Fruit fly (Drosophila melanogaster) whole organism, embryonic: ENCODE results near the gene CG43759.

Experiments used
- Aef1 ChIP-seq: fragments of 200-800 bp; sonication (Bioruptor generic); IDR thresholded peaks from 3 replicates; pipeline ENCODE4 v1.3.6; 2022; ENCODE audit warnings: missing biosample characterization, missing genetic modification characterization
- Atf-2 ChIP-seq: fragments of 200-800 bp; sonication (Bioruptor generic); optimal IDR thresholded peaks from 2 replicates; lab custom pipeline; 2016; ENCODE audit warnings: missing biosample characterization, missing genetic modification characterization
- Bteb2 ChIP-seq: fragments of 200-800 bp; sonication (Bioruptor generic); optimal IDR thresholded peaks from 2 replicates; lab custom pipeline; 2016; ENCODE audit warnings: missing biosample characterization, missing genetic modification characterization
- CG11560 ChIP-seq: fragments of 200-800 bp; sonication (Bioruptor generic); IDR thresholded peaks from 3 replicates; pipeline ENCODE4 v1.3.6; 2022; ENCODE audit warnings: missing biosample characterization, missing genetic modification characterization
- CG14965 ChIP-seq: fragments of 200-800 bp; sonication (Bioruptor generic); optimal IDR thresholded peaks from 2 replicates; lab custom pipeline; 2016; ENCODE audit warnings: missing biosample characterization, missing genetic modification characterization, borderline replicate concordance
- CG15073 ChIP-seq: fragments of 200-800 bp; sonication (Bioruptor generic); optimal IDR thresholded peaks from 2 replicates; lab custom pipeline; 2016; ENCODE audit warnings: missing biosample characterization, missing genetic modification characterization
- CG15601 ChIP-seq: fragments of 200-800 bp; sonication (Bioruptor generic); optimal IDR thresholded peaks from 3 replicates; lab custom pipeline; 2019; ENCODE audit warnings: missing biosample characterization, mild to moderate bottlenecking, missing genetic modification characterization, moderate library complexity
- CG17568 ChIP-seq: fragments of 200-800 bp; sonication (Bioruptor generic); optimal IDR thresholded peaks from 2 replicates; lab custom pipeline; 2018; ENCODE audit warnings: missing biosample characterization, mild to moderate bottlenecking, missing genetic modification characterization, moderate library complexity
- CG18011 ChIP-seq: fragments of 200-800 bp; sonication (Bioruptor generic); optimal IDR thresholded peaks from 2 replicates; lab custom pipeline; 2017; ENCODE audit warnings: missing biosample characterization, missing genetic modification characterization, mild to moderate bottlenecking, moderate library complexity, missing genotype
- CG2875 ChIP-seq: fragments of 200-800 bp; sonication (Bioruptor generic); optimal IDR thresholded peaks from 2 replicates; lab custom pipeline; 2017; ENCODE audit warnings: missing biosample characterization, mild to moderate bottlenecking, missing genetic modification characterization, missing genetic modification reagents
- CG31388 ChIP-seq: fragments of 200-800 bp; sonication (Bioruptor generic); optimal IDR thresholded peaks from 2 replicates; lab custom pipeline; 2016; ENCODE audit warnings: missing biosample characterization, missing genetic modification characterization
- CG3281 ChIP-seq: fragments of 200-800 bp; sonication (Bioruptor generic); optimal IDR thresholded peaks from 3 replicates; lab custom pipeline; 2017; ENCODE audit warnings: missing biosample characterization, mild to moderate bottlenecking, missing genetic modification characterization
- CG33557 ChIP-seq: fragments of 200-800 bp; sonication (Bioruptor generic); optimal IDR thresholded peaks from 2 replicates; lab custom pipeline; 2019; ENCODE audit warnings: missing biosample characterization, mild to moderate bottlenecking, missing genetic modification characterization, moderate library complexity
- CG34376 ChIP-seq: fragments of 200-800 bp; sonication (Bioruptor generic); optimal IDR thresholded peaks from 2 replicates; lab custom pipeline; 2018; ENCODE audit warnings: missing biosample characterization, mild to moderate bottlenecking, missing genetic modification characterization
- CG3847 ChIP-seq: fragments of 200-800 bp; sonication (Bioruptor generic); IDR thresholded peaks from 2 replicates; pipeline ENCODE4 v1.3.6; 2022; ENCODE audit warnings: missing biosample characterization, missing genetic modification characterization
- CG42726 ChIP-seq: fragments of 200-800 bp; sonication (Bioruptor generic); IDR thresholded peaks from 2 replicates; pipeline ENCODE4 v1.3.6; 2022; ENCODE audit warnings: missing biosample characterization, missing genetic modification characterization; ENCODE audit not compliant: partially characterized antibody
- CG6254 ChIP-seq: fragments of 200-800 bp; sonication (Bioruptor generic); optimal IDR thresholded peaks from 3 replicates; lab custom pipeline; 2017; ENCODE audit warnings: mild to moderate bottlenecking, missing biosample characterization, missing genetic modification reagents, missing genetic modification characterization
- CG7839 ChIP-seq: fragments of 200-800 bp; sonication (Bioruptor generic); optimal IDR thresholded peaks from 3 replicates; lab custom pipeline; 2018; ENCODE audit warnings: missing biosample characterization, mild to moderate bottlenecking, missing genetic modification characterization, moderate library complexity
- CG8359 ChIP-seq: fragments of 200-800 bp; sonication (Bioruptor generic); optimal IDR thresholded peaks from 2 replicates; lab custom pipeline; 2017; ENCODE audit warnings: missing biosample characterization, mild to moderate bottlenecking, missing genetic modification characterization, borderline replicate concordance
- E2f2 ChIP-seq: fragments of 200-800 bp; sonication (Bioruptor generic); IDR thresholded peaks from 2 replicates; pipeline ENCODE4 v1.3.6; 2022; ENCODE audit warnings: missing biosample characterization, missing genetic modification characterization
- Lpt ChIP-seq: fragments of >200 bp; optimal IDR thresholded peaks from 2 replicates; lab custom pipeline; 2018; ENCODE audit warnings: missing biosample characterization, missing genetic modification characterization
- MTF-1 ChIP-seq: fragments of 200-800 bp; sonication (Bioruptor generic); optimal IDR thresholded peaks from 2 replicates; lab custom pipeline; 2018; ENCODE audit warnings: missing biosample characterization, mild to moderate bottlenecking, missing genetic modification characterization, borderline replicate concordance
- Mes4 ChIP-seq: fragments of 200-800 bp; sonication (Bioruptor generic); optimal IDR thresholded peaks from 2 replicates; lab custom pipeline; 2016; ENCODE audit warnings: missing biosample characterization, missing genetic modification characterization
- Oaz ChIP-seq: fragments of 200-800 bp; sonication (Bioruptor generic); IDR thresholded peaks from 2 replicates; pipeline ENCODE4 v1.3.6; 2022; ENCODE audit warnings: missing biosample characterization, missing genetic modification characterization
- PHDP ChIP-seq: fragments of 200-800 bp; sonication (Bioruptor generic); optimal IDR thresholded peaks from 3 replicates; lab custom pipeline; 2018; ENCODE audit warnings: missing biosample characterization, mild to moderate bottlenecking, missing genetic modification characterization, moderate library complexity
- Pdp1 ChIP-seq, 2 experiments: fragments of 200-800 bp; sonication (Bioruptor generic); optimal IDR thresholded peaks; 3 replicates each; lab custom pipeline; 2016; ENCODE audit warnings: missing biosample characterization in 2 of 2, missing genetic modification characterization in 2 of 2, mild to moderate bottlenecking in 1 of 2, moderate library complexity in 1 of 2
- Rfx ChIP-seq: fragments of 200-800 bp; sonication (Bioruptor generic); IDR thresholded peaks from 2 replicates; pipeline ENCODE4 v1.3.6; 2022; ENCODE audit warnings: missing biosample characterization, missing genetic modification characterization
- Spps ChIP-seq: fragments of 200-800 bp; sonication (Bioruptor generic); optimal IDR thresholded peaks from 2 replicates; lab custom pipeline; 2018; ENCODE audit warnings: missing biosample characterization, mild to moderate bottlenecking, missing genetic modification characterization
- Taf1 ChIP-seq: fragments of 200-800 bp; sonication (Bioruptor generic); IDR thresholded peaks from 2 replicates; pipeline ENCODE4 v1.3.6; 2022; ENCODE audit warnings: missing biosample characterization, missing genetic modification characterization
- amos ChIP-seq: fragments of 200-800 bp; sonication (Bioruptor generic); IDR thresholded peaks from 2 replicates; pipeline ENCODE4 v1.3.6; 2022; ENCODE audit warnings: missing biosample characterization, missing genetic modification characterization; ENCODE audit not compliant: partially characterized antibody
- ap ChIP-seq: fragments of 200-800 bp; sonication (Bioruptor generic); IDR thresholded peaks from 2 replicates; pipeline ENCODE4 v1.3.6; 2022; ENCODE audit warnings: missing biosample characterization, missing genetic modification characterization
- bab2 ChIP-seq: fragments of 200-800 bp; sonication (Bioruptor generic); optimal IDR thresholded peaks from 2 replicates; lab custom pipeline; 2016; ENCODE audit warnings: missing biosample characterization, missing genetic modification characterization
- cas ChIP-seq: fragments of 200-800 bp; sonication (Bioruptor generic); IDR thresholded peaks from 2 replicates; pipeline ENCODE4 v1.3.6; 2022; ENCODE audit warnings: missing biosample characterization, missing genetic modification characterization
- cato ChIP-seq: fragments of 200-800 bp; sonication (Bioruptor generic); optimal IDR thresholded peaks from 2 replicates; lab custom pipeline; 2016; ENCODE audit warnings: missing biosample characterization, missing genetic modification characterization, borderline replicate concordance
- crol ChIP-seq: fragments of 200-800 bp; sonication (Bioruptor generic); IDR thresholded peaks from 2 replicates; pipeline ENCODE4 v1.3.6; 2022; ENCODE audit warnings: missing biosample characterization, missing genetic modification characterization
- da ChIP-seq: fragments of 200-800 bp; sonication (Bioruptor generic); optimal IDR thresholded peaks from 2 replicates; lab custom pipeline; 2016; ENCODE audit warnings: missing biosample characterization, missing genetic modification characterization
- disco-r ChIP-seq: fragments of 200-800 bp; sonication (Bioruptor generic); optimal IDR thresholded peaks from 2 replicates; lab custom pipeline; 2016; ENCODE audit warnings: missing biosample characterization, missing genetic modification characterization
- dmrt99B ChIP-seq: fragments of 200-800 bp; sonication (Bioruptor generic); optimal IDR thresholded peaks from 2 replicates; lab custom pipeline; 2018; ENCODE audit warnings: missing biosample characterization, mild to moderate bottlenecking, missing genetic modification characterization, moderate library complexity
- emc ChIP-seq: fragments of 200-800 bp; sonication (Bioruptor generic); optimal IDR thresholded peaks from 2 replicates; lab custom pipeline; 2016; ENCODE audit warnings: missing biosample characterization, missing genetic modification characterization
- ems ChIP-seq: fragments of 200-800 bp; sonication (Bioruptor generic); optimal IDR thresholded peaks from 3 replicates; lab custom pipeline; 2016; ENCODE audit warnings: missing biosample characterization, missing genetic modification characterization
- fru ChIP-seq: fragments of >200 bp; optimal IDR thresholded peaks from 2 replicates; lab custom pipeline; 2017
- gfzf ChIP-seq: fragments of 200-800 bp; sonication (Bioruptor generic); optimal IDR thresholded peaks from 2 replicates; lab custom pipeline; 2016; ENCODE audit warnings: missing biosample characterization, mild to moderate bottlenecking, missing genetic modification characterization, moderate library complexity
- grn ChIP-seq: fragments of 200-800 bp; sonication (Bioruptor generic); optimal IDR thresholded peaks from 3 replicates; lab custom pipeline; 2017; ENCODE audit warnings: missing biosample characterization, missing genetic modification characterization
- maf-S ChIP-seq: fragments of 200-800 bp; sonication (Bioruptor generic); optimal IDR thresholded peaks from 2 replicates; lab custom pipeline; 2016; ENCODE audit warnings: missing biosample characterization, missing genetic modification characterization
- pfk ChIP-seq: fragments of 200-800 bp; sonication (Bioruptor generic); optimal IDR thresholded peaks from 2 replicates; lab custom pipeline; 2018; ENCODE audit warnings: missing biosample characterization, mild to moderate bottlenecking, missing genetic modification characterization, moderate library complexity
- pzg ChIP-seq: fragments of 200-800 bp; sonication (Bioruptor generic); optimal IDR thresholded peaks from 3 replicates; lab custom pipeline; 2018; ENCODE audit warnings: missing biosample characterization, mild to moderate bottlenecking, missing genetic modification characterization, moderate library complexity
- sd ChIP-seq: fragments of 200-800 bp; sonication (Bioruptor generic); optimal IDR thresholded peaks from 3 replicates; lab custom pipeline; 2018; ENCODE audit warnings: missing biosample characterization, mild to moderate bottlenecking, missing genetic modification characterization, moderate library complexity
- tin ChIP-seq: fragments of 200-800 bp; sonication (Bioruptor generic); optimal IDR thresholded peaks from 3 replicates; lab custom pipeline; 2016; ENCODE audit warnings: missing biosample characterization, missing genetic modification characterization
- tna ChIP-seq: fragments of 200-800 bp; sonication (Bioruptor generic); IDR thresholded peaks from 2 replicates; pipeline ENCODE4 v1.3.6; 2022; ENCODE audit warnings: missing biosample characterization, missing genetic modification characterization; ENCODE audit not compliant: partially characterized antibody
- zfh2 ChIP-seq: fragments of 200-800 bp; sonication (Bioruptor generic); optimal IDR thresholded peaks from 2 replicates; lab custom pipeline; 2016; ENCODE audit warnings: missing biosample characterization, missing genetic modification characterization

The CG43759 gene

DNA sequence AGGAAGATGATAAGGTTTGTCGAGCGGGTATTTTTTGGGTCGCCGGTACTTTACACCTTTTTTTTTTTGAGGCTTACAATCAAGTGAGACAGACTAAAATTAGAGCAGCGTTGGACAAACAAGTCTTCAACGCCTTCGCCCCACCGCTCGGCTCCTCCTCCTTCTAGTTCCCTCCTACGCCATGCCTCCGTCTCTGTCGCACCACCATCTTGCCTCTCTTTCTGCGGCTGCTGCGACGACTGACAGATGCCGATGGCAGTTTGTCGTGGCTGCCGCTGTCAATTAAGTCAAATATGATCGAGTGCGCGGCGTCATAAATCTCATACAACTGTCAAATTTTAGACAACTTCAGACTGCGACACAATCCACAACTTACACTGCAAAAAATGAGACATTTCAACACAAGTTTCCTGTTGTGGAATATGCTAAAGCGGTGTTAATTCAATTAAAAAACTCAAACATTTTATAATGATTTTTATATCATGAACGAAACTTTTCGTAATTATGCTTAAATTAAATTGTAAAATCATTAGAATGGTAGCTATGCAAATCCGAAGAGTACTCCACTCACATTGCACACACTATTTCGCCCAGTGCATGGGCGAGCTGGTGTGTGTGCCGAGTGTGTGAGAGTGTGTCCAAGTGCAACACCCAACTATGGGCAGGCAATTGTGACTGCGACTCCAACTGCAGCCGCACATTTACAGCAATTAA lies 9.3 kb upstream of the CG43759 start (continued):
- TF ChIP-seq CG17568 (GFP tag; lab: Kevin White, UChicago) (no peak), Oaz (GFP tag; lab: Robert Waterston, UW) (no peak), CG31388 (GFP tag; lab: Kevin White, UChicago) (no peak), zfh2 (no peak), E2f2 (GFP tag; lab: Robert Waterston, UW) (peak; percentile 24; the same call in 1 of the 2 replicates), Pdp1 (GFP tag; optimal IDR thresholded peaks at IDR 0.05; lab: Kevin White, UChicago) (peak; percentile 34 to 35), CG7839 (tag; lab: Kevin White, UChicago) (peak; percentile 56), CG34376 (GFP tag; lab: Kevin White, UChicago) (no peak), gfzf (GFP tag; lab: Kevin White, UChicago) (no peak), tin (GFP tag; lab: Kevin White, UChicago) (peak; percentile 33), Atf-2 (no peak), crol (peak; percentile 66), pzg (GFP tag; lab: Kevin White, UChicago) (no peak), Rfx (GFP tag; lab: Robert Waterston, UW) (no peak), CG18011 (no peak), grn (GFP tag; lab: Kevin White, UChicago) (no peak), bab2 (GFP tag; lab: Kevin White, UChicago) (no peak), Taf1 (GFP tag; lab: Robert Waterston, UW) (no peak), ap (0 out of 2 replicates have a peak, but pooled peaks have one; percentile 31), MTF-1 (no peak), emc (no peak), cato (GFP tag; lab: Kevin White, UChicago) (peak; percentile 10), Mes4 (no peak), dmrt99B (tag; lab: Kevin White, UChicago) (peak; percentile 74), CG8359 (peak; percentile 41), maf-S (no peak), amos (GFP tag; lab: Robert Waterston, UW) (no peak), CG33557 (GFP tag; lab: Kevin White, UChicago) (no peak), fru (lab: Kevin White, UChicago) (no peak), Spps (tag; lab: Kevin White, UChicago) (no peak), Bteb2 (GFP tag; lab: Kevin White, UChicago) (no peak), CG2875 (GFP tag; lab: Kevin White, UChicago) (peak; percentile 37), CG6254 (GFP tag; lab: Kevin White, UChicago) (peak; percentile 45), ems (GFP tag; lab: Kevin White, UChicago) (peak; percentile 10), tna (GFP tag; lab: Robert Waterston, UW) (no peak), da (GFP tag; lab: Kevin White, UChicago) (no peak), PHDP (tag; lab: Kevin White, UChicago) (peak; percentile 26), pfk (GFP tag; lab: Kevin White, UChicago) (no peak), CG11560 (tag; lab: Robert Waterston, UW) (no peak), cas (GFP tag; lab: Robert Waterston, UW) (no peak), disco-r (GFP tag; lab: Kevin White, UChicago) (no peak), CG15073 (GFP tag; lab: Kevin White, UChicago) (no peak), CG3281 (GFP tag; lab: Kevin White, UChicago) (no peak), Lpt (GFP tag; lab: Kevin White, UChicago) (no peak), CG3847 (GFP tag; lab: Robert Waterston, UW) (no peak), Aef1 (GFP tag; lab: Robert Waterston, UW) (no peak), sd (tag; lab: Kevin White, UChicago) (no peak), CG42726 (GFP tag; lab: Robert Waterston, UW) (no peak), CG14965 (no peak), CG15601 (tag; lab: Kevin White, UChicago) (peak; percentile 52)
